Fruit fly (Drosophila melanogaster) whole organism, pupa: ENCODE measurements around the gene CG11035.

ENCODE experiments used
- CG10348 ChIP-seq: fragments of 200-800 bp; sonication (Bioruptor generic); IDR thresholded peaks from 2 replicates; pipeline ENCODE4 v1.3.6; 2022; ENCODE audit warnings: missing biosample characterization, missing genetic modification characterization
- CG12605 ChIP-seq: fragments of 200-800 bp; sonication (Bioruptor generic); IDR thresholded peaks from 2 replicates; pipeline ENCODE4 v1.3.6; 2022; ENCODE audit warnings: missing biosample characterization, missing genetic modification characterization
- CG13204 ChIP-seq: fragments of 200-800 bp; sonication (Bioruptor generic); optimal IDR thresholded peaks from 2 replicates; lab custom pipeline; 2018; ENCODE audit warnings: missing biosample characterization, mild to moderate bottlenecking, missing genetic modification characterization, moderate library complexity
- CG14655 ChIP-seq: fragments of 200-800 bp; sonication (Bioruptor generic); optimal IDR thresholded peaks from 3 replicates; lab custom pipeline; 2017; ENCODE audit warnings: mild to moderate bottlenecking, missing biosample characterization, missing genetic modification reagents, missing genetic modification characterization
- CG15710 ChIP-seq: fragments of 200-800 bp; sonication (Bioruptor generic); optimal IDR thresholded peaks from 2 replicates; lab custom pipeline; 2018; ENCODE audit warnings: missing biosample characterization, mild to moderate bottlenecking, missing genetic modification characterization, moderate library complexity
- CG17806 ChIP-seq: fragments of 200-800 bp; sonication (Bioruptor generic); optimal IDR thresholded peaks from 2 replicates; lab custom pipeline; 2018; ENCODE audit warnings: missing biosample characterization, mild to moderate bottlenecking, missing genetic modification characterization, moderate library complexity
- CG32121 ChIP-seq: fragments of 200-800 bp; sonication (Bioruptor generic); IDR thresholded peaks from 2 replicates; pipeline ENCODE4 v1.3.6; 2022; ENCODE audit warnings: missing biosample characterization, missing genetic modification characterization
- CG34367 ChIP-seq: fragments of 200-800 bp; sonication (Bioruptor generic); optimal IDR thresholded peaks from 2 replicates; lab custom pipeline; 2018; ENCODE audit warnings: missing biosample characterization, mild to moderate bottlenecking, missing genetic modification characterization
- CG4496 ChIP-seq: fragments of 200-800 bp; sonication (Bioruptor generic); IDR thresholded peaks from 3 replicates; pipeline ENCODE4 v1.3.6; 2022; ENCODE audit warnings: missing biosample characterization, missing genetic modification characterization
- CG8159 ChIP-seq: fragments of 200-800 bp; sonication (Bioruptor generic); optimal IDR thresholded peaks from 3 replicates; lab custom pipeline; 2018; ENCODE audit warnings: missing biosample characterization, mild to moderate bottlenecking, missing genetic modification characterization, moderate library complexity
- CG8301 ChIP-seq: fragments of 200-800 bp; sonication (Bioruptor generic); optimal IDR thresholded peaks from 2 replicates; lab custom pipeline; 2018; ENCODE audit warnings: missing biosample characterization, mild to moderate bottlenecking, missing genetic modification characterization
- CG9948 ChIP-seq: fragments of 200-800 bp; sonication (Bioruptor generic); optimal IDR thresholded peaks from 2 replicates; lab custom pipeline; 2018; ENCODE audit warnings: missing biosample characterization, mild to moderate bottlenecking, missing genetic modification characterization, moderate library complexity
- D1 ChIP-seq: fragments of 200-800 bp; sonication (Bioruptor generic); optimal IDR thresholded peaks from 2 replicates; lab custom pipeline; 2018; ENCODE audit warnings: missing biosample characterization, mild to moderate bottlenecking, missing genetic modification characterization, moderate library complexity
- EcR ChIP-seq: fragments of 200-800 bp; sonication (Bioruptor generic); optimal IDR thresholded peaks from 3 replicates; lab custom pipeline; 2019; ENCODE audit warnings: missing biosample characterization, missing genetic modification characterization, mild to moderate bottlenecking, moderate library complexity, missing genetic modification reagents
- Ets98B ChIP-seq: fragments of 200-800 bp; sonication (Bioruptor generic); IDR thresholded peaks from 2 replicates; pipeline ENCODE4 v1.3.6; 2022; ENCODE audit warnings: missing biosample characterization, missing genetic modification characterization
- Pif1A ChIP-seq: fragments of 200-800 bp; sonication (Bioruptor generic); optimal IDR thresholded peaks from 3 replicates; lab custom pipeline; 2016; ENCODE audit warnings: missing biosample characterization, missing genetic modification characterization
- Pif1B ChIP-seq: fragments of 200-800 bp; sonication (Bioruptor generic); optimal IDR thresholded peaks from 3 replicates; lab custom pipeline; 2016; ENCODE audit warnings: missing biosample characterization, missing genetic modification characterization
- Snoo ChIP-seq: fragments of 200-800 bp; sonication (Bioruptor generic); optimal IDR thresholded peaks from 3 replicates; lab custom pipeline; 2017; ENCODE audit warnings: missing biosample characterization, mild to moderate bottlenecking, missing genetic modification characterization, inconsistent platforms
- fd96Ca ChIP-seq: fragments of 200-800 bp; sonication (Bioruptor generic); IDR thresholded peaks from 3 replicates; pipeline ENCODE4 v1.3.6; 2022; ENCODE audit warnings: missing biosample characterization, missing genetic modification characterization
- gl ChIP-seq: fragments of 200-800 bp; sonication (Bioruptor generic); optimal IDR thresholded peaks from 2 replicates; lab custom pipeline; 2018; ENCODE audit warnings: missing biosample characterization, mild to moderate bottlenecking, missing genetic modification characterization
- rn ChIP-seq: fragments of 200-800 bp; sonication (Bioruptor generic); IDR thresholded peaks from 2 replicates; pipeline ENCODE4 v1.3.6; 2022; ENCODE audit warnings: missing biosample characterization, missing genetic modification characterization

The CG11035 gene

DNA sequence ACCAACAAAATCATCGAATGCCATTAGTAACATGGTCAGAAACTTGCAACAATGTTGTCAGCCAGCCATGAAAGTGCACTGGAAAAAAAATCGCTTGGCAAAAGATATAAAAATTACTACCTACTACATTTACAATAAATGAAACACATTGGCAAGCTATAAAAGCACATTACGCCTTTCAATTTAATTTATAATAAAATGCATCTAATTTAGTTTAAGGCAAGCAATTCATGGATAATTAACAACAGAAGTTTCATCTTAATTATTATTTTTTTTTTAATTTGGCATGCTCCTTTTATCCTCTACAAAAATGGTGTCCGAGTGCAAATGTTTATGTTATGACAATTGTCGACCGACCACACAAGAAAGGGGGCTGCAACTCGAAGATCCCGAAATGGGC lies 6.1 kb upstream of the CG11035 start:
- TF ChIP-seq CG4496 (GFP tag; lab: Robert Waterston, UW): 0 out of 3 replicates have a peak, but pooled peaks have one; percentile 12
- TF ChIP-seq CG32121: no peak
- TF ChIP-seq Ets98B (GFP tag; lab: Robert Waterston, UW): peak; percentile 30
- TF ChIP-seq, all 21 proteins: peak for 2

DNA sequence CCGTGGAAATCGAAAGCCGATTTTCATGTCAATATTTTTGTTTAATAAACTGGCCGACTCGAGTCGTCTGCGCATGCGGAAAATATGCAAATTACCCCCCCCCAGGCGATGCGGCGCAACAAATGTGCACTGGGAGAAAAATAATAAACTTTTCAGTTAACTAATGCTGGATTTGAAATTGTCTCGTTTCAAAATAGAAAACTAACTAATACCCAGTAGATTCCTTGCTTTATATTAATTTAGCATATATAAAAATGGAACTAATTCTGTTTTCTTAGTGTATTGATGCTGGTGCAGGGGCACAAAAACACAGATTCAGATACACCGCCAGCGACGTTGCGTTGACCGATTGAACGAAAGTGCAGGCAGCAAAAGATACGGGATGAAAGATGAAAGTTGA lies 5.1 kb upstream of the CG11035 start:
- TF ChIP-seq Ets98B (GFP tag; lab: Robert Waterston, UW) (peak; percentile 85), CG8159 (tag; lab: Kevin White, UChicago) (peak; percentile 64), gl (no peak), fd96Ca (GFP tag; lab: Robert Waterston, UW) (peak; percentile 43; the same call in 2 of the 3 replicates), Snoo (tag; lab: Kevin White, UChicago) (peak; percentile 1), CG9948 (tag; lab: Kevin White, UChicago) (peak; percentile 49), CG13204 (GFP tag; lab: Kevin White, UChicago) (no peak), CG8301 (tag; lab: Kevin White, UChicago) (peak; percentile 71), rn (GFP tag; lab: Robert Waterston, UW) (peak; percentile 61; the same call in 1 of the 2 replicates), CG4496 (GFP tag; lab: Robert Waterston, UW) (peak; percentile 86), Pif1A (GFP tag; lab: Kevin White, UChicago) (peak; percentile 40), CG17806 (tag; lab: Kevin White, UChicago) (peak; percentile 59), D1 (tag; lab: Kevin White, UChicago) (no peak), CG12605 (peak; percentile 79), CG15710 (tag; lab: Kevin White, UChicago) (peak; percentile 4), Pif1B (GFP tag; lab: Kevin White, UChicago) (peak; percentile 37), CG32121 (peak; percentile 81), CG14655 (GFP tag; lab: Kevin White, UChicago) (peak; percentile 58), EcR (no peak), CG34367 (peak; percentile 22), CG10348 (GFP tag; lab: Robert Waterston, UW) (no peak; the same call in 1 of the 2 replicates)

DNA sequence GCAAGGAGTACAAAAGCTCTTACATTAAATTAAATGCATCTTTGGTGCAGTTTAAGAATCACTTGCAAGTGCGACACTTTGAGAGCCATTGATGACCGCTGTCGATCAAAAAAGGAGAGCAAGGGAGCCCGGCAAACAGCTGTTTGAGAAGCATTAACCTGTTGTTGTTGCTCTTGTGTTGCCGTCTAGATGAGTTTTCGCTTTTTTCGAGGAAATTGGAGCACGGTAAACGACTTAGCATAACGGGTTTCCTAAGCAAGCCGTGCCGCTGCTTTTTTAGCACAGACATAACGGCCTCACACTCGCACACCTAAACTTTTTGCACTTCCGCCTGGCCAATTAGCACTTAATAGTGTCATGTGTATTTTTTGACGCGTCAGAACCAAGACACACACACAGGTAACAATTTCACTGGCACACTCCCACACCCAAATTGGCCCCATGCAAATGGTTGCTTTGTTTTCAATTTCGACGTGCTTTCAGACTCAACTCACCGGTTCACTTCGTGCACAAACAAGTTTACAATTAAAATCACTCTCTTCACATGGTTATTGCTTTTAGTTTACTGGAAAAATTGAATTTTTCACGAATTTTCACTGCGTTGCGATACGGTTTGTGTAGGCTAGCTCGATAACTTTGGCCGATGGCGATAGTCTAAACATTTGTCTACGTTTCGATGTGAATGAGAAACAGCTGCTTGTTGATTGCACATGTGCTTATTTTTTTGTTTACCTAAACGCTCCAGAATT lies 2.5 kb downstream of the CG11035 start, which contains the start of the genes CG10903 and CG2747:
Gene CG10903, plus strand, starts transcription at position 261 of the 749 bp plus-strand sequence.
Gene CG2747, minus strand, starts transcription at position 640 of the 749 bp plus-strand sequence.
- no peak for TF ChIP-seq CG12605
- TF ChIP-seq EcR: peak; percentile 43
- peak; percentile 41; the same call in 1 of the 3 replicates for TF ChIP-seq CG4496 (GFP tag; lab: Robert Waterston, UW)
- TF ChIP-seq CG15710 (tag; lab: Kevin White, UChicago): no peak
- TF ChIP-seq Pif1A (GFP tag; lab: Kevin White, UChicago): no peak
- TF ChIP-seq, all 21 proteins: peak for 2

DNA sequence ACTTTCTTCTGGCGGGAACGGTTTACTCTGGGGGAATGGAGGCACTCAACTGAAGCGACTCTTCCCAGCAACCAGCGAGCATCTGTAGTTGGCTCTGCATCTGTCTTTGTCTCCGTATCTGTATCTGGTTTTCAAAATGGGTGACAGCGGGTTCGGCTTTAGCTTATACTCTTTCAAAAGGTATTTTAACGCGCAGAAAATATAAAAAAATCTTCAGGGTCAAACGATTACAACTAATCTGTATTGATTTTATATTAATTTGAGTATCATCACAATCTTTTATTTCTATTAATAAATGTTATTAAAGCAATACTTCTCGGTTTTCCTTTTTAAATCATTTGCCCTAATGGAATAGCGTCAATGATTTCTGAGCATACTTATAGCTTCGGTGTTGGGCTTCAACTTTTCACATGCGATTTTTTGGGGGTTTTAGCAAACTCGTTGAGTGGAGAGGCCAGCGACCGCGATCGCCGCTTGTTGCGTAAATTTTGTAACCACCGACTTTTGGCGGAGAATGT lies 3.3 kb downstream of the CG11035 start, which contains the start of gene ImpE3:
Gene ImpE3, minus strand, starts transcription at position 51 of the 518 bp plus-strand sequence.
- TF ChIP-seq CG8301 (tag; lab: Kevin White, UChicago): peak; percentile 61
- TF ChIP-seq CG9948 (tag; lab: Kevin White, UChicago): no peak
- peak; percentile 36 for TF ChIP-seq CG15710 (tag; lab: Kevin White, UChicago)
- TF ChIP-seq D1 (tag; lab: Kevin White, UChicago): no peak
- peak; percentile 25 for TF ChIP-seq CG17806 (tag; lab: Kevin White, UChicago)
- TF ChIP-seq CG14655 (GFP tag; lab: Kevin White, UChicago): peak; percentile 41
- no peak for TF ChIP-seq CG12605
- TF ChIP-seq CG34367: no peak
- TF ChIP-seq Ets98B (GFP tag; lab: Robert Waterston, UW): peak; percentile 20; the same call in 1 of the 2 replicates
- TF ChIP-seq CG8159 (tag; lab: Kevin White, UChicago): peak; percentile 36
- TF ChIP-seq Pif1A (GFP tag; lab: Kevin White, UChicago): peak; percentile 43
- peak; percentile 32 for TF ChIP-seq EcR
- TF ChIP-seq Pif1B (GFP tag; lab: Kevin White, UChicago): peak; percentile 36
- TF ChIP-seq Snoo (tag; lab: Kevin White, UChicago): peak; percentile 72

DNA sequence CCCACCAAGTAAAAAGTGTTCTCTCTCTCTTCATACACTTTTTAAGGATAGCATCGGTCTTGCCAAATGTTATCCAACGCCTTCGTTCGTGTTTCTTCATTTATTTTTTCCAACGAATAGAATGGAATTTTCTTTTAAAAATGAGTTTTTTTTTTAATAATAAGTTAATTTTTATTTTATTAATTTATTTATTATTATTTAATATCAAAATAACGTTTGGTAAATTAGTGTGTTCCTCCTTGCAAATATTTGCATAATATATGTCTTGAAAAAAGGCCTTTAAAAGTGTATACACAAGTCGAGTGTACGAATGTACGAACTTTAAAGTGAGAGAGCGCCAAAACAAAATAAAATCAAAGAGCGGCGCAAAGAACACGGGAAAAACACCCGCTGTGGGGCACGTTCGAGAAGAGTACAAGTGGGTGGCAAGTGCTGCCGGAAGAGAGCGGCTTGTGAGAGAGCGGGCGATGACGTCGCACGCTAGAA lies 5.6 kb downstream of the CG11035 start:
- no peak for TF ChIP-seq rn (GFP tag; lab: Robert Waterston, UW)
- peak; percentile 63 for TF ChIP-seq CG32121
- peak; percentile 87 for TF ChIP-seq CG9948 (tag; lab: Kevin White, UChicago)
- TF ChIP-seq CG17806 (tag; lab: Kevin White, UChicago): peak; percentile 80
- peak; percentile 85 for TF ChIP-seq D1 (tag; lab: Kevin White, UChicago)
- TF ChIP-seq gl: no peak
- peak; percentile 91 for TF ChIP-seq CG8159 (tag; lab: Kevin White, UChicago)
- TF ChIP-seq CG14655 (GFP tag; lab: Kevin White, UChicago): peak; percentile 93
- peak; percentile 43; the same call in 1 of the 3 replicates for TF ChIP-seq CG4496 (GFP tag; lab: Robert Waterston, UW)
- TF ChIP-seq CG12605: peak; percentile 62
- TF ChIP-seq CG34367: peak; percentile 85
- peak; percentile 86 for TF ChIP-seq Pif1B (GFP tag; lab: Kevin White, UChicago)
- peak; percentile 43 for TF ChIP-seq EcR
- TF ChIP-seq Pif1A (GFP tag; lab: Kevin White, UChicago): peak; percentile 38
- TF ChIP-seq CG8301 (tag; lab: Kevin White, UChicago): peak; percentile 55
- TF ChIP-seq Snoo (tag; lab: Kevin White, UChicago): peak; percentile 85
- TF ChIP-seq Ets98B (GFP tag; lab: Robert Waterston, UW): peak; percentile 65
- 0 out of 2 replicates have a peak, but pooled peaks have one; percentile 11 for TF ChIP-seq CG10348 (GFP tag; lab: Robert Waterston, UW)
- peak; percentile 79 for TF ChIP-seq CG13204 (GFP tag; lab: Kevin White, UChicago)
- TF ChIP-seq fd96Ca (GFP tag; lab: Robert Waterston, UW): no peak
- peak; percentile 93 for TF ChIP-seq CG15710 (tag; lab: Kevin White, UChicago)
- TF ChIP-seq, all 21 proteins: peak for 18
